Worm (Caenorhabditis elegans): ENCODE results near the gene F26G1.15.

The F26G1.15 gene

ce11 chrII:4791272-4791671 lies 1.2 kb downstream of the F26G1.15 start, which contains the start of gene F26G1.1 (continued):
- TF ChIP-seq ceh-48 (tag; optimal IDR thresholded peaks at IDR 0.05) (no peak), T23F11.4 (GFP tag; optimal IDR thresholded peaks at IDR 0.05) (no peak), C08G9.2 (tag; optimal IDR thresholded peaks at IDR 0.05) (peak; percentile 93), ceh-45 (GFP tag; IDR thresholded peaks at IDR 0.05) (no peak), ama-1 (optimal IDR thresholded peaks at IDR 0.05) (no peak), F13H6.1 (tag; optimal IDR thresholded peaks at IDR 0.05) (peak; percentile 63), ceh-34 (tag; optimal IDR thresholded peaks at IDR 0.05) (peak; percentile 29), gmeb-2 (tag; optimal IDR thresholded peaks at IDR 0.05) (peak; percentile 24), ceh-19 (GFP tag; optimal IDR thresholded peaks at IDR 0.05) (no peak), ceh-18 (tag; optimal IDR thresholded peaks at IDR 0.05) (no peak), elt-2 (tag; optimal IDR thresholded peaks at IDR 0.05) (peak; percentile 97), ceh-31 (tag; optimal IDR thresholded peaks at IDR 0.05) (peak; percentile 90), Y22D7AL.16 (tag; optimal IDR thresholded peaks at IDR 0.05) (no peak), mec-3 (tag; optimal IDR thresholded peaks at IDR 0.05; ENCODE audit: borderline replicate concordance) (peak; percentile 65), npax-4 (tag; optimal IDR thresholded peaks at IDR 0.05) (peak; percentile 17), tbx-2 (tag; optimal IDR thresholded peaks at IDR 0.05) (peak; percentile 92), C38D4.7 (GFP tag; optimal IDR thresholded peaks at IDR 0.05) (no peak), ceh-30 (tag; optimal IDR thresholded peaks at IDR 0.05) (no peak), tbx-7 (tag; optimal IDR thresholded peaks at IDR 0.05) (peak; percentile 93), hlh-15 (tag; optimal IDR thresholded peaks at IDR 0.05) (no peak), fax-1 (tag; optimal IDR thresholded peaks at IDR 0.05) (peak; percentile 57), fkh-10 (GFP tag; optimal IDR thresholded peaks at IDR 0.05) (no peak), unc-55 (GFP tag; optimal IDR thresholded peaks at IDR 0.05) (no peak), ceh-9 (tag; optimal IDR thresholded peaks at IDR 0.05) (no peak), sdc-2 (tag; optimal IDR thresholded peaks at IDR 0.05) (peak; percentile 48), ceh-24 (tag; optimal IDR thresholded peaks at IDR 0.05) (no peak), pag-3 (tag; optimal IDR thresholded peaks at IDR 0.05; ENCODE audit: borderline replicate concordance) (no peak), ceh-14 (tag; optimal IDR thresholded peaks at IDR 0.05) (peak; percentile 83), odd-2 (tag; optimal IDR thresholded peaks at IDR 0.05) (no peak), rnt-1 (tag; optimal IDR thresholded peaks at IDR 0.05) (peak; percentile 12), dve-1 (tag; optimal IDR thresholded peaks at IDR 0.05) (no peak), ttx-3 (tag; optimal IDR thresholded peaks at IDR 0.05) (peak; percentile 58), dmd-4 (tag; optimal IDR thresholded peaks at IDR 0.05; ENCODE audit: borderline replicate concordance) (no peak), ceh-22 (tag; optimal IDR thresholded peaks at IDR 0.05) (no peak), nhr-11 (tag; optimal IDR thresholded peaks at IDR 0.05) (no peak)

ce11 chrII:4793320-4793719 lies 3.2 kb downstream of the F26G1.15 start:
- TF ChIP-seq lim-6 (tag; optimal IDR thresholded peaks at IDR 0.05) (no peak), npax-4 (tag; optimal IDR thresholded peaks at IDR 0.05) (no peak)

ce11 chrII:4795461-4795860 lies 5.4 kb downstream of the F26G1.15 start, which contains the start of gene C33F10.4:
Gene C33F10.4, plus strand, starts transcription at chrII:4795761.
- TF ChIP-seq hlh-8 (tag; optimal IDR thresholded peaks at IDR 0.05) (no peak), pax-1 (tag; optimal IDR thresholded peaks at IDR 0.05) (no peak), ceh-34 (tag; optimal IDR thresholded peaks at IDR 0.05) (no peak), sox-2 (GFP tag; IDR thresholded peaks at IDR 0.05) (no peak), npax-4 (tag; optimal IDR thresholded peaks at IDR 0.05) (no peak), C08G9.2 (tag; optimal IDR thresholded peaks at IDR 0.05) (no peak), ceh-18 (tag; optimal IDR thresholded peaks at IDR 0.05) (no peak), ceh-2 (tag; optimal IDR thresholded peaks at IDR 0.05) (no peak), C38D4.7 (GFP tag; optimal IDR thresholded peaks at IDR 0.05) (no peak), ceh-6 (GFP tag; optimal IDR thresholded peaks at IDR 0.05) (no peak), elt-2 (tag; optimal IDR thresholded peaks at IDR 0.05) (no peak), hlh-13 (GFP tag; optimal IDR thresholded peaks at IDR 0.05) (no peak), ceh-19 (GFP tag; optimal IDR thresholded peaks at IDR 0.05) (no peak), hlh-6 (tag; optimal IDR thresholded peaks at IDR 0.05) (no peak), T23F11.4 (GFP tag; optimal IDR thresholded peaks at IDR 0.05) (no peak)
